Worm (Caenorhabditis elegans) whole organism, L3 larva: ENCODE measurements around the gene cyp-35A1.

Experiments
- R02D3.7 ChIP-seq: fragments of 150-350 bp; optimal IDR thresholded peaks from 2 replicates; lab custom pipeline; 2014; ENCODE audit warnings: missing biosample characterization, missing genetic modification characterization
- elt-1 ChIP-seq: fragments of 150-350 bp; optimal IDR thresholded peaks from 2 replicates; lab custom pipeline; 2014; ENCODE audit warnings: missing biosample characterization, missing genetic modification characterization
- jun-1 ChIP-seq: fragments of 150-350 bp; optimal IDR thresholded peaks from 2 replicates; lab custom pipeline; 2014; ENCODE audit warnings: missing biosample characterization, missing genetic modification reagents, missing genetic modification characterization
- lin-15B ChIP-seq: fragments of 150-350 bp; optimal IDR thresholded peaks from 2 replicates; lab custom pipeline; 2014; ENCODE audit warnings: missing biosample characterization, missing genetic modification characterization
- mdl-1 ChIP-seq: fragments of 150-350 bp; optimal IDR thresholded peaks from 2 replicates; lab custom pipeline; 2014; ENCODE audit warnings: missing biosample characterization, missing genetic modification characterization
- mml-1 ChIP-seq: fragments of 150-350 bp; sonication (generic microtip); optimal IDR thresholded peaks from 3 replicates; lab custom pipeline; 2014; ENCODE audit warnings: missing biosample characterization, missing genetic modification characterization
- nhr-237 ChIP-seq: fragments of 150-350 bp; optimal IDR thresholded peaks from 2 replicates; lab custom pipeline; 2014; ENCODE audit warnings: missing biosample characterization, missing genetic modification characterization
- nhr-76 ChIP-seq: fragments of 150-350 bp; sonication (generic microtip); optimal IDR thresholded peaks from 5 replicates; lab custom pipeline; 2014; ENCODE audit warnings: missing biosample characterization, missing genetic modification characterization
- skn-1 ChIP-seq: fragments of 150-350 bp; optimal IDR thresholded peaks from 2 replicates; lab custom pipeline; 2014; ENCODE audit warnings: missing biosample characterization, missing genetic modification characterization
- tbx-2 ChIP-seq: sonication (generic microtip); optimal IDR thresholded peaks from 2 replicates; lab custom pipeline; 2016; ENCODE audit warnings: mild to moderate bottlenecking, missing genetic modification characterization, missing compliant biosample characterization
- unc-39 ChIP-seq: sonication (generic microtip); optimal IDR thresholded peaks from 4 replicates; lab custom pipeline; 2017; ENCODE audit warnings: missing biosample characterization, missing genetic modification characterization
- unc-62 ChIP-seq: fragments of 150-350 bp; sonication (generic microtip); optimal IDR thresholded peaks from 4 replicates; lab custom pipeline; 2014; ENCODE audit warnings: missing biosample characterization, missing genetic modification reagents, missing genetic modification characterization
- zag-1 ChIP-seq: fragments of 150-350 bp; optimal IDR thresholded peaks from 2 replicates; lab custom pipeline; 2014; ENCODE audit warnings: missing biosample characterization, missing genetic modification characterization
- ztf-11 ChIP-seq: fragments of 150-350 bp; optimal IDR thresholded peaks from 2 replicates; lab custom pipeline; 2014; ENCODE audit warnings: missing biosample characterization, missing genetic modification characterization

DNA sequence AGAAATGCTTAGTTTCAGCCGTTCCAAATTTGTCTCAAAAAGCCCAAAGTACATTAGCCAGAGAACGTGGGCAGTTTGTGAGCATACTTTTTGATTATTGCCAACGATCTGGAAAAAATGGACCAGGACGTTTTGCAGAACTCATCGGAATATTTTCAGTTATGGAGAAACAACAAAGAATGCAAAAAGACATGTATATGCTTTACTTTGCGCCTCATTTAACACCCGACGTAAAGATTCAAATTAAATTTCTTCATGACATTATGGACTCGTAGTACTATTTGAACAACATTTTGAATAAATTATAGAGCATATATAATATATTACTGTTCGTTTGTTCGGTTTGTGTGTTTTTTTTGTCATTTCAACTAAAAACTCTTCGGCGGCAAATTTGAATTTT is 18.1 kb downstream of the cyp-35A1 start, which contains the start of gene srh-244:
- TF ChIP-seq ztf-11 (tag; lab: Kevin White, UChicago) (no peak), tbx-2 (tag; lab: Kevin White, UChicago) (no peak), zag-1 (tag; lab: Kevin White, UChicago) (no peak), R02D3.7 (no peak), nhr-237 (tag; lab: Kevin White, UChicago) (no peak), nhr-76 (no peak), mdl-1 (tag; lab: Kevin White, UChicago) (no peak), unc-39 (tag; lab: Kevin White, UChicago) (no peak), mml-1 (tag; lab: Kevin White, UChicago) (no peak), jun-1 (tag; lab: Kevin White, UChicago) (no peak), skn-1 (no peak), elt-1 (no peak), unc-62 (GFP tag; lab: Kevin White, UChicago) (no peak), lin-15B (tag; lab: Kevin White, UChicago) (no peak)
